Fruit fly (Drosophila melanogaster) whole organism, prepupa: Measurements from ENCODE around the gene Roc1a.

Experiments
- CG10631 ChIP-seq: fragments of 200-800 bp; sonication (Bioruptor generic); optimal IDR thresholded peaks from 2 replicates; lab custom pipeline; 2016; ENCODE audit warnings: missing biosample characterization, missing genetic modification characterization
- CG11294 ChIP-seq: fragments of 200-800 bp; sonication (Bioruptor generic); IDR thresholded peaks from 2 replicates; pipeline ENCODE4 v1.3.6; 2022; ENCODE audit warnings: missing biosample characterization, missing genetic modification characterization
- CG11762 ChIP-seq: fragments of 200-800 bp; sonication (Bioruptor generic); optimal IDR thresholded peaks from 3 replicates; lab custom pipeline; 2016; ENCODE audit warnings: missing biosample characterization, missing genetic modification characterization; ENCODE audit not compliant: insufficient read depth
- CG11902 ChIP-seq: fragments of 200-800 bp; sonication (Bioruptor generic); optimal IDR thresholded peaks from 3 replicates; lab custom pipeline; 2016; ENCODE audit warnings: missing biosample characterization, missing genetic modification characterization
- CG15336 ChIP-seq: fragments of 200-800 bp; sonication (Bioruptor generic); IDR thresholded peaks from 2 replicates; pipeline ENCODE4 v1.3.6; 2022; ENCODE audit warnings: missing biosample characterization, missing genetic modification characterization
- CG1621 ChIP-seq: fragments of 200-800 bp; sonication (Bioruptor generic); optimal IDR thresholded peaks from 3 replicates; lab custom pipeline; 2018; ENCODE audit warnings: missing biosample characterization, mild to moderate bottlenecking, missing genetic modification characterization
- CG4318 ChIP-seq: fragments of 200-800 bp; sonication (Bioruptor generic); optimal IDR thresholded peaks from 3 replicates; lab custom pipeline; 2017; ENCODE audit warnings: missing biosample characterization, mild to moderate bottlenecking, missing genetic modification characterization
- CG6163 ChIP-seq: fragments of 200-800 bp; sonication (Bioruptor generic); IDR thresholded peaks from 3 replicates; pipeline ENCODE4 v1.3.6; 2022; ENCODE audit warnings: missing biosample characterization, missing genetic modification characterization
- CG7368 ChIP-seq: fragments of 200-800 bp; sonication (Bioruptor generic); optimal IDR thresholded peaks from 3 replicates; lab custom pipeline; 2016; ENCODE audit warnings: missing biosample characterization, missing genetic modification characterization
- CG8319 ChIP-seq: fragments of 200-800 bp; sonication (Bioruptor generic); optimal IDR thresholded peaks from 3 replicates; lab custom pipeline; 2016; ENCODE audit warnings: missing biosample characterization, missing genetic modification characterization
- Eip75B ChIP-seq: fragments of 200-800 bp; sonication (Bioruptor generic); optimal IDR thresholded peaks from 3 replicates; lab custom pipeline; 2016; ENCODE audit warnings: missing biosample characterization, missing genetic modification characterization
- Ets21C ChIP-seq: fragments of 200-800 bp; sonication (Bioruptor generic); optimal IDR thresholded peaks from 3 replicates; lab custom pipeline; 2016; ENCODE audit warnings: missing biosample characterization, missing genetic modification characterization
- Ets96B ChIP-seq: fragments of 200-800 bp; optimal IDR thresholded peaks from 2 replicates; lab custom pipeline; 2019; ENCODE audit warnings: missing biosample characterization, mild to moderate bottlenecking, missing genetic modification characterization, moderate library complexity
- Hr4 ChIP-seq: fragments of 200-800 bp; sonication (Bioruptor generic); optimal IDR thresholded peaks from 3 replicates; lab custom pipeline; 2016; ENCODE audit warnings: missing biosample characterization, missing genetic modification characterization
- Met ChIP-seq: fragments of 200-800 bp; sonication (Bioruptor generic); optimal IDR thresholded peaks from 3 replicates; lab custom pipeline; 2016; ENCODE audit warnings: missing biosample characterization, missing genetic modification characterization
- Smox ChIP-seq: fragments of 200-800 bp; sonication (Bioruptor generic); optimal IDR thresholded peaks from 3 replicates; lab custom pipeline; 2016; ENCODE audit warnings: missing biosample characterization, missing genetic modification characterization
- Sox102F ChIP-seq: fragments of 200-800 bp; sonication (Bioruptor generic); optimal IDR thresholded peaks from 2 replicates; lab custom pipeline; 2016; ENCODE audit warnings: missing biosample characterization, mild to moderate bottlenecking, missing genetic modification characterization
- Sox14 ChIP-seq: fragments of 200-800 bp; sonication (Bioruptor generic); optimal IDR thresholded peaks from 3 replicates; lab custom pipeline; 2016; ENCODE audit warnings: missing biosample characterization, missing genetic modification characterization
- esn ChIP-seq: fragments of 200-800 bp; sonication (Bioruptor generic); optimal IDR thresholded peaks from 2 replicates; lab custom pipeline; 2016; ENCODE audit warnings: missing biosample characterization, mild to moderate bottlenecking, missing genetic modification characterization, moderate library complexity
- fd59A ChIP-seq: fragments of 200-800 bp; sonication (Bioruptor generic); optimal IDR thresholded peaks from 2 replicates; lab custom pipeline; 2017; ENCODE audit warnings: missing biosample characterization, mild to moderate bottlenecking, missing genetic modification characterization, missing genetic modification reagents
- fd85E ChIP-seq: fragments of 200-800 bp; sonication (Bioruptor generic); optimal IDR thresholded peaks from 3 replicates; lab custom pipeline; 2016; ENCODE audit warnings: missing biosample characterization, missing genetic modification characterization
- lz ChIP-seq: fragments of 200-800 bp; sonication (Bioruptor generic); optimal IDR thresholded peaks from 3 replicates; lab custom pipeline; 2016; ENCODE audit warnings: missing biosample characterization, missing genetic modification characterization
- net ChIP-seq: fragments of 200-800 bp; sonication (Bioruptor generic); optimal IDR thresholded peaks from 3 replicates; lab custom pipeline; 2016; ENCODE audit warnings: missing biosample characterization, missing genetic modification characterization
- pdm3 ChIP-seq: fragments of 200-800 bp; sonication (Bioruptor generic); optimal IDR thresholded peaks from 3 replicates; lab custom pipeline; 2016; ENCODE audit warnings: missing biosample characterization, missing genetic modification characterization
- salr ChIP-seq, 2 experiments: fragments of 200-800 bp; sonication (Bioruptor generic); optimal IDR thresholded peaks; 3 replicates each; lab custom pipeline; 2016 to 2018; ENCODE audit warnings: missing biosample characterization in 2 of 2, missing genetic modification characterization in 2 of 2, mild to moderate bottlenecking in 1 of 2
- ss ChIP-seq, 2 experiments: fragments of 200-800 bp; sonication (Bioruptor generic); optimal IDR thresholded peaks; 2 replicates in 1 of 2; 3 replicates in 1 of 2; lab custom pipeline; 2017 to 2018; ENCODE audit warnings: mild to moderate bottlenecking in 2 of 2, missing biosample characterization in 2 of 2, missing genetic modification characterization in 2 of 2, moderate library complexity in 1 of 2
- svp ChIP-seq: fragments of 200-800 bp; sonication (Bioruptor generic); peaks from one replicate; lab custom pipeline; 2016; ENCODE audit warnings: missing biosample characterization, missing genetic modification characterization
- topi ChIP-seq: fragments of 200-800 bp; sonication (Bioruptor generic); optimal IDR thresholded peaks from 3 replicates; lab custom pipeline; 2016; ENCODE audit warnings: missing biosample characterization, missing genetic modification characterization

The Roc1a gene

dm6 chrX:696064-696463 is 49.0 kb downstream of the Roc1a start (continued):
- TF ChIP-seq Ets21C (GFP tag; lab: Kevin White, UChicago) = no peak
- no peak for TF ChIP-seq CG11294 (GFP tag; lab: Robert Waterston, UW)
- no peak for TF ChIP-seq fd85E (GFP tag; lab: Kevin White, UChicago)
- TF ChIP-seq Hr4 (GFP tag; lab: Kevin White, UChicago) = no peak
- TF ChIP-seq topi = peak; percentile 56
- TF ChIP-seq Ets96B (tag; lab: Kevin White, UChicago) = no peak
- peak; percentile 72 for TF ChIP-seq svp (GFP tag; lab: Kevin White, UChicago)
- peak; percentile 51 for TF ChIP-seq Sox102F (GFP tag; lab: Kevin White, UChicago)
- TF ChIP-seq Met (GFP tag; lab: Kevin White, UChicago) = peak; percentile 64
- TF ChIP-seq CG4318 (GFP tag; lab: Kevin White, UChicago) = no peak
- TF ChIP-seq CG8319 = peak; percentile 9
- TF ChIP-seq fd59A (GFP tag; lab: Kevin White, UChicago) = no peak
- TF ChIP-seq Smox (GFP tag; lab: Kevin White, UChicago) = peak; percentile 42
- no peak for TF ChIP-seq CG11762 (GFP tag; lab: Kevin White, UChicago)
- peak; percentile 48 for TF ChIP-seq Eip75B (GFP tag; lab: Kevin White, UChicago)
- 0 out of 2 replicates have a peak, but pooled peaks have one; percentile 21 for TF ChIP-seq CG15336
- TF ChIP-seq CG10631 (GFP tag; lab: Kevin White, UChicago) = no peak
- peak; percentile 18 for TF ChIP-seq Sox14 (GFP tag; lab: Kevin White, UChicago)
- no peak for TF ChIP-seq CG7368 (GFP tag; lab: Kevin White, UChicago)
- no peak for TF ChIP-seq CG1621 (tag; lab: Kevin White, UChicago)
- TF ChIP-seq net (GFP tag; lab: Kevin White, UChicago) = peak; percentile 19
- TF ChIP-seq CG6163 (GFP tag; lab: Robert Waterston, UW) = peak; percentile 46; the same call in 1 of the 3 replicates
- TF ChIP-seq esn = peak; percentile 65
- TF ChIP-seq lz (GFP tag; lab: Kevin White, UChicago) = peak; percentile 23
- no peak for TF ChIP-seq ss (GFP tag; optimal IDR thresholded peaks at IDR 0.05; lab: Kevin White, UChicago)
- no peak for TF ChIP-seq salr (GFP tag; optimal IDR thresholded peaks at IDR 0.05; lab: Kevin White, UChicago)
- TF ChIP-seq pdm3 (GFP tag; lab: Kevin White, UChicago) = peak; percentile 35
- peak; percentile 27 for TF ChIP-seq CG11902
